Fruit fly (Drosophila melanogaster) whole organism, embryonic: ENCODE data around the gene Fnta.

Experiments
- CG13296 ChIP-seq: fragments of 200-800 bp; sonication (Bioruptor generic); optimal IDR thresholded peaks from 3 replicates; lab custom pipeline; 2018; ENCODE audit warnings: missing biosample characterization, mild to moderate bottlenecking, missing genetic modification characterization
- CG1602 ChIP-seq: fragments of 200-800 bp; sonication (Bioruptor generic); optimal IDR thresholded peaks from 3 replicates; lab custom pipeline; 2016; ENCODE audit warnings: missing biosample characterization, missing genetic modification characterization
- CG4282 ChIP-seq: fragments of 200-800 bp; sonication (Bioruptor generic); optimal IDR thresholded peaks from 2 replicates; lab custom pipeline; 2016; ENCODE audit warnings: missing biosample characterization, missing genetic modification characterization
- CG7839 ChIP-seq: fragments of 200-800 bp; sonication (Bioruptor generic); optimal IDR thresholded peaks from 3 replicates; lab custom pipeline; 2018; ENCODE audit warnings: missing biosample characterization, mild to moderate bottlenecking, missing genetic modification characterization, moderate library complexity
- CG9876 ChIP-seq: fragments of 200-800 bp; sonication (Bioruptor generic); optimal IDR thresholded peaks from 2 replicates; lab custom pipeline; 2016; ENCODE audit warnings: missing biosample characterization, missing genetic modification characterization
- Camta ChIP-seq: fragments of 200-800 bp; sonication (Bioruptor generic); optimal IDR thresholded peaks from 2 replicates; lab custom pipeline; 2016; ENCODE audit warnings: missing biosample characterization, missing genetic modification characterization
- HmgZ ChIP-seq: fragments of 200-800 bp; sonication (Bioruptor generic); optimal IDR thresholded peaks from 2 replicates; lab custom pipeline; 2018; ENCODE audit warnings: missing biosample characterization, mild to moderate bottlenecking, missing genetic modification characterization
- Neu2 ChIP-seq: fragments of 200-800 bp; sonication (Bioruptor generic); optimal IDR thresholded peaks from 3 replicates; lab custom pipeline; 2016; ENCODE audit warnings: missing biosample characterization, missing genetic modification characterization, borderline replicate concordance
- Oaz ChIP-seq: fragments of 200-800 bp; sonication (Bioruptor generic); IDR thresholded peaks from 2 replicates; pipeline ENCODE4 v1.3.6; 2022; ENCODE audit warnings: missing biosample characterization, missing genetic modification characterization
- br ChIP-seq: fragments of >200 bp; optimal IDR thresholded peaks from 2 replicates; lab custom pipeline; 2017
- knrl ChIP-seq: fragments of 200-800 bp; sonication (Bioruptor generic); IDR thresholded peaks from 3 replicates; pipeline ENCODE4 v1.3.6; 2022; ENCODE audit warnings: missing biosample characterization, missing genetic modification characterization; ENCODE audit not compliant: partially characterized antibody
- org-1 ChIP-seq: fragments of 200-800 bp; sonication (Bioruptor generic); optimal IDR thresholded peaks from 2 replicates; lab custom pipeline; 2017; ENCODE audit warnings: missing biosample characterization, missing genetic modification characterization
- sisA ChIP-seq: fragments of 200-800 bp; sonication (Bioruptor generic); IDR thresholded peaks from 2 replicates; pipeline ENCODE4 v1.3.6; 2022; ENCODE audit warnings: missing biosample characterization, missing genetic modification characterization
- toy ChIP-seq: fragments of 200-800 bp; sonication (Bioruptor generic); IDR thresholded peaks from 2 replicates; pipeline ENCODE4 v1.3.6; 2022; ENCODE audit warnings: missing biosample characterization, missing genetic modification characterization

DNA sequence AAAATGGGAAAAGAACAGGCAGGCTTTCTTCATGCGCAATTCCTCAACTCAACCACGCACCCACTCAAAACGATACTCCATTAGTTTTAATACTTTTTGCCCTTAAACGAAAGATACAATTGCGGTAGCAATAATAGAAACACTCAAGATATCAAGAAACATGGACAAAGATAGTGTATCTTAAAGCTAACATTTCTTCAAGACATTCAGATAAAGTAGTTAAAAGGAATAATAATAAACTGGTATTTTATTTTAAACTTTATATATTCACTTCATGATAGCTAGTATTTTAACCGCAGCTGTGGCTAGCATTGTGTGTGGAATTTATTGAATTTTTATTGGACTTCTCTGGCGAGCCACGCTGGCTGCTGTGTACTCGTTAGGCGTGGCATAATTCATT is 25.6 kb upstream of the Fnta start:
- no peak for TF ChIP-seq toy
- TF ChIP-seq CG4282 (GFP tag; lab: Kevin White, UChicago), result no peak
- peak; percentile 53 for TF ChIP-seq CG13296 (GFP tag; lab: Kevin White, UChicago)
- no peak for TF ChIP-seq Neu2 (GFP tag; lab: Kevin White, UChicago)
- TF ChIP-seq HmgZ (tag; lab: Kevin White, UChicago), result peak; percentile 35
- no peak for TF ChIP-seq CG9876 (GFP tag; lab: Kevin White, UChicago)
- TF ChIP-seq br (lab: Kevin White, UChicago), result no peak
- TF ChIP-seq Camta, result no peak
- TF ChIP-seq CG1602 (GFP tag; lab: Kevin White, UChicago), result peak; percentile 49
- TF ChIP-seq Oaz (GFP tag; lab: Robert Waterston, UW), result no peak
- TF ChIP-seq knrl (GFP tag; lab: Robert Waterston, UW), result no peak
- peak; percentile 78 for TF ChIP-seq CG7839
- peak; percentile 37 for TF ChIP-seq org-1 (GFP tag; lab: Kevin White, UChicago)
- TF ChIP-seq sisA, result peak; percentile 43; the same call in 1 of the 2 replicates
